Fruit fly (Drosophila melanogaster): ENCODE data around the gene Scsalpha1.

- no peak for TF ChIP-seq dl (GFP tag; optimal IDR thresholded peaks at IDR 0.05; ENCODE audit: insufficient read depth in 1 of 2, partially characterized antibody in 2 of 2)
- no peak for TF ChIP-seq Jra (GFP tag; optimal IDR thresholded peaks at IDR 0.05)
- no peak for TF ChIP-seq usp (GFP tag; optimal IDR thresholded peaks at IDR 0.05)
- no peak for TF ChIP-seq jim (GFP tag; optimal IDR thresholded peaks at IDR 0.05)
- TF ChIP-seq dsf (GFP tag; optimal IDR thresholded peaks at IDR 0.05; ENCODE audit: borderline replicate concordance) = no peak
Observed at dm6 chr3L:3778463-3778862, 35.5 kb upstream of the Scsalpha1 start.

Data from whole organism, wandering third instar larva.